Worm (Caenorhabditis elegans) whole organism, midembryonic: ENCODE data around the gene C36H8.1.

Experiments used
- T22C8.4 ChIP-seq: fragments of 200-800 bp; sonication (Bioruptor generic); IDR thresholded peaks from 2 replicates; pipeline ENCODE4 v1.3.6; 2022; ENCODE audit warnings: missing genetic modification characterization, missing compliant biosample characterization
- flt-1 ChIP-seq: fragments of 200-800 bp; sonication (Bioruptor generic); IDR thresholded peaks from 2 replicates; pipeline ENCODE4 v1.3.6; 2022; ENCODE audit warnings: missing genetic modification characterization, missing compliant biosample characterization
- klf-2 ChIP-seq: fragments of 200-800 bp; sonication (Bioruptor generic); conservative IDR thresholded peaks from 2 replicates; pipeline ENCODE4 v1.3.6; 2022; ENCODE audit warnings: missing genetic modification reagents, missing genetic modification characterization, missing compliant biosample characterization
- ref-1 ChIP-seq: fragments of 200-800 bp; sonication (Bioruptor generic); conservative IDR thresholded peaks from 2 replicates; pipeline ENCODE4 v1.3.6; 2022; ENCODE audit warnings: missing genetic modification reagents, missing genetic modification characterization, missing compliant biosample characterization
- ztf-29 ChIP-seq: fragments of 200-800 bp; sonication (Bioruptor generic); IDR thresholded peaks from 2 replicates; pipeline ENCODE4 v1.3.6; 2022; ENCODE audit warnings: missing genetic modification reagents, missing genetic modification characterization, missing compliant biosample characterization

DNA sequence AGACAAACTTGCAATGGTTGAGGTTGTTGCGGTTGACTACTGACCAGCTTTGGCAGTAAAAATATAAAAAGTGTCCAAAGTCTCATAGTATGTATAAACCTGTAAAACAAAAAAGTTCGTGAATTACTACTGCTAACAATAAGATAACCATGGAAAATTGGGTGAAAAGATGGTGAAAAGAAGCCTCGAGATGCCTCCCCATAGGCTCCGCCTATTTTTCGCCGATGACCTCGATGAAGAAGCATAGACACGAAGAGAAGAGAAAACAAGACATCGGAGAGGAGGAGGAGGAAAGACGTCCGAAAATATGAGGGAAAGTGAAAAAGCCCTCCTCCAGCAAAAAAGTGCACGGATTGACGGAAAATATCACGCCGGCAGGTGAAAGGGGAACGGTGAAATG lies 3.2 kb downstream of the C36H8.1 start, which contains the start of gene T23F6.5:
- no peak for TF ChIP-seq flt-1
- TF ChIP-seq T22C8.4 (GFP tag; lab: Robert Waterston, UW): no peak
- no peak for TF ChIP-seq klf-2 (GFP tag; lab: Robert Waterston, UW)
- no peak for TF ChIP-seq ztf-29 (GFP tag; lab: Robert Waterston, UW)
- TF ChIP-seq ref-1 (GFP tag; lab: Robert Waterston, UW): no peak
